Worm (Caenorhabditis elegans): ENCODE results near the gene dhs-27.

ce11 chrX:3419084-3419483, 4.6 kb upstream of the dhs-27 start, which contains the start of gene C04F6.7:
- TF ChIP-seq ceh-9 (tag; optimal IDR thresholded peaks at IDR 0.05) = no peak
- TF ChIP-seq nhr-232 (tag; optimal IDR thresholded peaks at IDR 0.05) = no peak
- no peak for TF ChIP-seq unc-3 (GFP tag; conservative IDR thresholded peaks at IDR 0.05)
- no peak for TF ChIP-seq unc-3 (tag; optimal IDR thresholded peaks at IDR 0.05)
- no peak for TF ChIP-seq fkh-10 (GFP tag; optimal IDR thresholded peaks at IDR 0.05)
- no peak for TF ChIP-seq C38D4.7 (GFP tag; optimal IDR thresholded peaks at IDR 0.05)
- no peak for TF ChIP-seq unc-55 (GFP tag; optimal IDR thresholded peaks at IDR 0.05)
- no peak for TF ChIP-seq pha-4 (tag; optimal IDR thresholded peaks at IDR 0.05)
- no peak for TF ChIP-seq sox-4 (tag; optimal IDR thresholded peaks at IDR 0.05)
- no peak for TF ChIP-seq ama-1 (optimal IDR thresholded peaks at IDR 0.05)
- no peak for TF ChIP-seq sox-2 (GFP tag; IDR thresholded peaks at IDR 0.05)
- TF ChIP-seq lim-6 (tag; optimal IDR thresholded peaks at IDR 0.05) = no peak
- TF ChIP-seq pat-9 (tag; optimal IDR thresholded peaks at IDR 0.05) = no peak

Measured in whole organism, late embryonic.